Worm (Caenorhabditis elegans): Measurements from ENCODE around the gene snr-6.
"Not testable (repeated sequence)": the region's sequence is repeated elsewhere in the genome, so short reads cannot be mapped to it uniquely, and the experiment has no call there.

Gene snr-6

ce11 chrIII:12398468-12398867 lies 31.0 kb downstream of the snr-6 start:
- no peak for TF ChIP-seq unc-62 (GFP tag; optimal IDR thresholded peaks at IDR 0.05)

- no peak for TF ChIP-seq unc-62 (GFP tag; optimal IDR thresholded peaks at IDR 0.05)
These were observed 34.3 kb downstream of the snr-6 start, which contains the start of gene Y49E10.10 for ce11 chrIII:12395085-12395484. TSS of gene Y49E10.10 (plus strand) at chrIII:12395465.

ce11 chrIII:12388106-12388505 lies 41.3 kb downstream of the snr-6 start:
- no peak for TF ChIP-seq unc-62 (GFP tag; optimal IDR thresholded peaks at IDR 0.05)

- not testable (repeated sequence) for TF ChIP-seq unc-62 (GFP tag; optimal IDR thresholded peaks at IDR 0.05)
These were observed 42.8 kb downstream of the snr-6 start, which contains the start of gene Y49E10.30 for ce11 chrIII:12386597-12386996. TSS of gene Y49E10.30 (plus strand) at chrIII:12386897.

ce11 chrIII:12383709-12384108 lies 45.7 kb downstream of the snr-6 start, which contains the start of gene Y49E10.4:
TSS of gene Y49E10.4 (minus strand) at chrIII:12383809.
- TF ChIP-seq unc-62 (GFP tag; optimal IDR thresholded peaks at IDR 0.05): not testable (repeated sequence)
